Fruit fly (Drosophila melanogaster) whole organism, embryonic: ENCODE measurements around the gene CG11882.

Experiments used
- ATbp ChIP-seq: fragments of 200-800 bp; sonication (Bioruptor generic); optimal IDR thresholded peaks from 2 replicates; lab custom pipeline; 2017; ENCODE audit warnings: missing biosample characterization, mild to moderate bottlenecking, missing genetic modification characterization, missing genetic modification reagents
- CG10147 ChIP-seq: fragments of 200-800 bp; sonication (Bioruptor generic); optimal IDR thresholded peaks from 2 replicates; lab custom pipeline; 2019; ENCODE audit warnings: missing biosample characterization, mild to moderate bottlenecking, missing genetic modification characterization, moderate library complexity
- CG1024 ChIP-seq: fragments of 200-800 bp; sonication (Bioruptor generic); IDR thresholded peaks from 2 replicates; pipeline ENCODE4 v1.3.6; 2022; ENCODE audit warnings: missing biosample characterization, missing genetic modification characterization
- CG10274 ChIP-seq: fragments of 200-800 bp; sonication (Bioruptor generic); optimal IDR thresholded peaks from 3 replicates; lab custom pipeline; 2017; ENCODE audit warnings: missing biosample characterization, mild to moderate bottlenecking, missing genetic modification characterization
- CG10979 ChIP-seq: fragments of 200-800 bp; sonication (Bioruptor generic); optimal IDR thresholded peaks from 2 replicates; lab custom pipeline; 2018; ENCODE audit warnings: missing biosample characterization, mild to moderate bottlenecking, missing genetic modification characterization, moderate library complexity
- CG12236 ChIP-seq: fragments of 200-800 bp; sonication (Bioruptor generic); optimal IDR thresholded peaks from 2 replicates; lab custom pipeline; 2016; ENCODE audit warnings: missing biosample characterization, missing genetic modification characterization
- CG15514 ChIP-seq: fragments of 200-800 bp; sonication (Bioruptor generic); optimal IDR thresholded peaks from 3 replicates; lab custom pipeline; 2017; ENCODE audit warnings: missing biosample characterization, missing genetic modification characterization, mild to moderate bottlenecking, moderate library complexity, missing genetic modification reagents
- CG15601 ChIP-seq: fragments of 200-800 bp; sonication (Bioruptor generic); optimal IDR thresholded peaks from 3 replicates; lab custom pipeline; 2019; ENCODE audit warnings: missing biosample characterization, mild to moderate bottlenecking, missing genetic modification characterization, moderate library complexity
- CG17186 ChIP-seq: fragments of 200-800 bp; sonication (Bioruptor generic); optimal IDR thresholded peaks from 3 replicates; lab custom pipeline; 2017; ENCODE audit warnings: missing biosample characterization, missing genetic modification reagents, missing genetic modification characterization
- CG17385 ChIP-seq: fragments of 200-800 bp; sonication (Bioruptor generic); optimal IDR thresholded peaks from 3 replicates; lab custom pipeline; 2018; ENCODE audit warnings: missing biosample characterization, mild to moderate bottlenecking, missing genetic modification characterization
- CG1792 ChIP-seq: fragments of 200-800 bp; sonication (Bioruptor generic); optimal IDR thresholded peaks from 2 replicates; lab custom pipeline; 2016; ENCODE audit warnings: missing biosample characterization, missing genetic modification characterization
- CG34376 ChIP-seq: fragments of 200-800 bp; sonication (Bioruptor generic); optimal IDR thresholded peaks from 2 replicates; lab custom pipeline; 2018; ENCODE audit warnings: missing biosample characterization, mild to moderate bottlenecking, missing genetic modification characterization
- CG4424 ChIP-seq: fragments of 200-800 bp; sonication (Bioruptor generic); optimal IDR thresholded peaks from 3 replicates; lab custom pipeline; 2016; ENCODE audit warnings: missing biosample characterization, missing genetic modification characterization
- CG7556 ChIP-seq: fragments of 200-800 bp; sonication (Bioruptor generic); optimal IDR thresholded peaks from 2 replicates; lab custom pipeline; 2017; ENCODE audit warnings: missing biosample characterization, mild to moderate bottlenecking, missing genetic modification characterization
- CG7786 ChIP-seq: fragments of 200-800 bp; sonication (Bioruptor generic); optimal IDR thresholded peaks from 2 replicates; lab custom pipeline; 2016; ENCODE audit warnings: missing biosample characterization, missing genetic modification characterization
- CG7963 ChIP-seq: fragments of 200-800 bp; sonication (Bioruptor generic); IDR thresholded peaks from 3 replicates; pipeline ENCODE4 v1.3.6; 2022; ENCODE audit warnings: missing biosample characterization, missing genetic modification characterization; ENCODE audit not compliant: partially characterized antibody
- CG7987 ChIP-seq: fragments of 200-800 bp; sonication (Bioruptor generic); optimal IDR thresholded peaks from 2 replicates; lab custom pipeline; 2018; ENCODE audit warnings: missing biosample characterization, mild to moderate bottlenecking, missing genetic modification characterization, moderate library complexity
- CG9437 ChIP-seq: fragments of 200-800 bp; sonication (Bioruptor generic); optimal IDR thresholded peaks from 2 replicates; lab custom pipeline; 2018; ENCODE audit warnings: missing biosample characterization, mild to moderate bottlenecking, missing genetic modification characterization
- CTCF ChIP-seq: fragments of 200-800 bp; sonication (Bioruptor generic); optimal IDR thresholded peaks from 2 replicates; lab custom pipeline; 2017; ENCODE audit warnings: missing biosample characterization, mild to moderate bottlenecking, missing genetic modification characterization, moderate library complexity
- CoRest ChIP-seq: fragments of 200-800 bp; sonication (Bioruptor generic); optimal IDR thresholded peaks from 3 replicates; lab custom pipeline; 2018; ENCODE audit warnings: missing biosample characterization, mild to moderate bottlenecking, missing genetic modification characterization, moderate library complexity
- Dp ChIP-seq: fragments of 200-800 bp; sonication (Bioruptor generic); optimal IDR thresholded peaks from 2 replicates; lab custom pipeline; 2018; ENCODE audit warnings: missing biosample characterization, mild to moderate bottlenecking, missing genetic modification characterization, moderate library complexity
- HmgD ChIP-seq: fragments of 200-800 bp; sonication (Bioruptor generic); optimal IDR thresholded peaks from 3 replicates; lab custom pipeline; 2016; ENCODE audit warnings: missing biosample characterization, missing genetic modification characterization
- HmgZ ChIP-seq: fragments of 200-800 bp; sonication (Bioruptor generic); optimal IDR thresholded peaks from 2 replicates; lab custom pipeline; 2018; ENCODE audit warnings: missing biosample characterization, mild to moderate bottlenecking, missing genetic modification characterization
- Hr39 ChIP-seq: fragments of >200 bp; optimal IDR thresholded peaks from 2 replicates; lab custom pipeline; 2017
- MESR4 ChIP-seq: fragments of 200-800 bp; sonication (Bioruptor generic); optimal IDR thresholded peaks from 2 replicates; lab custom pipeline; 2018; ENCODE audit warnings: missing biosample characterization, mild to moderate bottlenecking, missing genetic modification characterization, moderate library complexity
- Mes4 ChIP-seq: fragments of 200-800 bp; sonication (Bioruptor generic); optimal IDR thresholded peaks from 2 replicates; lab custom pipeline; 2016; ENCODE audit warnings: missing biosample characterization, missing genetic modification characterization
- Myb ChIP-seq: fragments of 200-800 bp; sonication (Bioruptor generic); optimal IDR thresholded peaks from 2 replicates; lab custom pipeline; 2016; ENCODE audit warnings: missing biosample characterization, missing genetic modification characterization
- Neu2 ChIP-seq: fragments of 200-800 bp; sonication (Bioruptor generic); optimal IDR thresholded peaks from 3 replicates; lab custom pipeline; 2016; ENCODE audit warnings: missing biosample characterization, missing genetic modification characterization, borderline replicate concordance
- Nf-YA ChIP-seq: fragments of 200-800 bp; sonication (Bioruptor generic); IDR thresholded peaks from 2 replicates; pipeline ENCODE4 v1.3.6; 2022; ENCODE audit warnings: missing biosample characterization, missing genetic modification characterization
- NfI ChIP-seq: fragments of 200-800 bp; sonication (Bioruptor generic); optimal IDR thresholded peaks from 3 replicates; lab custom pipeline; 2018; ENCODE audit warnings: missing biosample characterization, mild to moderate bottlenecking, missing genetic modification characterization, moderate library complexity
- Oli ChIP-seq: fragments of 200-800 bp; sonication (Bioruptor generic); optimal IDR thresholded peaks from 2 replicates; lab custom pipeline; 2018; ENCODE audit warnings: missing biosample characterization, mild to moderate bottlenecking, missing genetic modification characterization, moderate library complexity
- Ravus ChIP-seq: fragments of 200-800 bp; sonication (Bioruptor generic); IDR thresholded peaks from 2 replicates; pipeline ENCODE4 v1.3.6; 2022; ENCODE audit warnings: missing biosample characterization, missing genetic modification characterization
- Sry-δ ChIP-seq: fragments of 200-800 bp; sonication (Bioruptor generic); optimal IDR thresholded peaks from 2 replicates; lab custom pipeline; 2016; ENCODE audit warnings: missing biosample characterization, missing genetic modification characterization
- amos ChIP-seq: fragments of 200-800 bp; sonication (Bioruptor generic); IDR thresholded peaks from 2 replicates; pipeline ENCODE4 v1.3.6; 2022; ENCODE audit warnings: missing biosample characterization, missing genetic modification characterization; ENCODE audit not compliant: partially characterized antibody
- bsh ChIP-seq, 2 experiments: fragments of 200-800 bp; sonication (Bioruptor generic); optimal IDR thresholded peaks; 2 replicates each; lab custom pipeline; 2017 to 2018; ENCODE audit warnings: mild to moderate bottlenecking in 2 of 2, missing biosample characterization in 2 of 2, missing genetic modification characterization in 2 of 2, moderate library complexity in 1 of 2
- cato ChIP-seq: fragments of 200-800 bp; sonication (Bioruptor generic); optimal IDR thresholded peaks from 2 replicates; lab custom pipeline; 2016; ENCODE audit warnings: missing biosample characterization, missing genetic modification characterization, borderline replicate concordance
- ci ChIP-seq: fragments of 200-800 bp; sonication (Bioruptor generic); IDR thresholded peaks from 3 replicates; pipeline ENCODE4 v1.3.6; 2022; ENCODE audit warnings: missing biosample characterization, missing genetic modification characterization
- crol ChIP-seq: fragments of 200-800 bp; sonication (Bioruptor generic); IDR thresholded peaks from 2 replicates; pipeline ENCODE4 v1.3.6; 2022; ENCODE audit warnings: missing biosample characterization, missing genetic modification characterization
- dati ChIP-seq: fragments of 200-800 bp; sonication (Bioruptor generic); IDR thresholded peaks from 2 replicates; pipeline ENCODE4 v1.3.6; 2022; ENCODE audit warnings: missing biosample characterization, missing genetic modification characterization
- eve ChIP-seq, 2 experiments: fragments of >200 bp; optimal IDR thresholded peaks; 2 replicates each; lab custom pipeline; 2017; ENCODE audit warnings: missing biosample characterization in 2 of 2, missing genetic modification characterization in 2 of 2
- ftz-f1 ChIP-seq: fragments of 200-800 bp; sonication (Bioruptor generic); optimal IDR thresholded peaks from 2 replicates; lab custom pipeline; 2016; ENCODE audit warnings: missing biosample characterization, missing genetic modification characterization
- hkb ChIP-seq, 2 experiments: fragments of 200-800 bp in 1 of 2; fragments of >200 bp in 1 of 2; sonication (Bioruptor generic) in 1 of 2; IDR thresholded peaks in 1 of 2; optimal IDR thresholded peaks in 1 of 2; 2 replicates each; pipeline versions ENCODE4 v1.3.6 to Lab custom; 2017 to 2022; ENCODE audit warnings: missing biosample characterization in 1 of 2, missing genetic modification characterization in 1 of 2
- knrl ChIP-seq: fragments of 200-800 bp; sonication (Bioruptor generic); IDR thresholded peaks from 3 replicates; pipeline ENCODE4 v1.3.6; 2022; ENCODE audit warnings: missing biosample characterization, missing genetic modification characterization; ENCODE audit not compliant: partially characterized antibody
- lmd ChIP-seq: fragments of 200-800 bp; sonication (Bioruptor generic); IDR thresholded peaks from 2 replicates; pipeline ENCODE4 v1.3.6; 2022; ENCODE audit warnings: missing biosample characterization, missing genetic modification characterization
- nerfin-1 ChIP-seq: fragments of 200-800 bp; sonication (Bioruptor generic); optimal IDR thresholded peaks from 3 replicates; lab custom pipeline; 2019; ENCODE audit warnings: missing biosample characterization, mild to moderate bottlenecking, missing genetic modification characterization, moderate library complexity
- nmo ChIP-seq: fragments of 200-800 bp; sonication (Bioruptor generic); optimal IDR thresholded peaks from 2 replicates; lab custom pipeline; 2018; ENCODE audit warnings: missing biosample characterization, mild to moderate bottlenecking, missing genetic modification characterization, moderate library complexity
- sd ChIP-seq: fragments of 200-800 bp; sonication (Bioruptor generic); optimal IDR thresholded peaks from 3 replicates; lab custom pipeline; 2018; ENCODE audit warnings: missing biosample characterization, mild to moderate bottlenecking, missing genetic modification characterization, moderate library complexity
- seq ChIP-seq: fragments of 200-800 bp; sonication (Bioruptor generic); IDR thresholded peaks from 2 replicates; pipeline ENCODE4 v1.3.6; 2022; ENCODE audit warnings: missing biosample characterization, missing genetic modification characterization
- slbo ChIP-seq: fragments of 200-800 bp; sonication (Bioruptor generic); IDR thresholded peaks from 2 replicates; pipeline ENCODE4 v1.3.6; 2022; ENCODE audit warnings: missing biosample characterization, missing genetic modification characterization
- sna ChIP-seq: fragments of 200-800 bp; sonication (Bioruptor generic); IDR thresholded peaks from 2 replicates; pipeline ENCODE4 v1.3.6; 2022; ENCODE audit warnings: missing biosample characterization, missing genetic modification characterization; ENCODE audit not compliant: partially characterized antibody
- wor ChIP-seq: fragments of 200-800 bp; sonication (Bioruptor generic); IDR thresholded peaks from 2 replicates; pipeline ENCODE4 v1.3.6; 2022; ENCODE audit warnings: missing biosample characterization, missing genetic modification characterization
- yki ChIP-seq: fragments of >200 bp; optimal IDR thresholded peaks from 3 replicates; lab custom pipeline; 2018

Gene CG11882

DNA sequence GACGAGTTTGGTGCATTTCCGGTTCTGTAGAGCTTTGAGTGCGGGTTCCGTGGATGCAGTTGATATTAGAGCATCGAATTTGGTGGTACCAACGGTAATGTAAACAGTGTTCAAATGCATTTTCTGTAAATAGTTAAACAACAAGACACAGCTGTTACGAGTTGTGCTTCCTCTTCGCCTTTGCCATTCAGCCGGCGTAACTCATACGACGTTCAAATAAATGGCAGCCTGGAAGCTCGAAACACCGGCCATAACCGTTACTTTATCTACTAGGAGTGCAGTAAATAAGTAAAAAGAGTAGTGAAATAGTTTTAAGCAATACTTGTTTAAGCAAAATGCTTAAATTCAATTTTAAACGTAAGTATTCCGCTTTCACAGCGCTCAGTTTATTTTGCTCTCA is 9.6 kb downstream of the CG11882 start, which contains the start of the genes Alg13 and superdeath (continued):
- TF ChIP-seq Ravus (GFP tag; lab: Robert Waterston, UW) (no peak), CG1024 (GFP tag; lab: Robert Waterston, UW) (no peak), ci (GFP tag; lab: Robert Waterston, UW) (no peak), lmd (GFP tag; lab: Robert Waterston, UW) (no peak), CG10147 (GFP tag; lab: Kevin White, UChicago) (no peak), bsh (GFP tag; optimal IDR thresholded peaks at IDR 0.05; lab: Kevin White, UChicago) (peak in 1 of 2 experiments; percentile 14), slbo (GFP tag; lab: Robert Waterston, UW) (no peak), Nf-YA (GFP tag; lab: Robert Waterston, UW) (no peak), ATbp (GFP tag; lab: Kevin White, UChicago) (peak; percentile 49), CoRest (tag; lab: Kevin White, UChicago) (peak; percentile 12), knrl (GFP tag; lab: Robert Waterston, UW) (no peak), Neu2 (GFP tag; lab: Kevin White, UChicago) (no peak), Mes4 (GFP tag; lab: Kevin White, UChicago) (no peak), HmgD (GFP tag; lab: Kevin White, UChicago) (no peak), seq (GFP tag; lab: Robert Waterston, UW) (no peak), HmgZ (tag; lab: Kevin White, UChicago) (peak; percentile 33), CG7963 (GFP tag; lab: Robert Waterston, UW) (no peak), CG34376 (GFP tag; lab: Kevin White, UChicago) (peak; percentile 1), Sry-δ (GFP tag; lab: Kevin White, UChicago) (no peak), dati (no peak), sd (tag; lab: Kevin White, UChicago) (no peak), Myb (peak; percentile 92), hkb (optimal IDR thresholded peaks at IDR 0.05; lab: Kevin White, UChicago) (no peak), hkb (GFP tag; IDR thresholded peaks at IDR 0.05; lab: Robert Waterston, UW) (no peak), CG12236 (no peak), CG9437 (GFP tag; lab: Kevin White, UChicago) (peak; percentile 46), amos (no peak), nerfin-1 (peak; percentile 12), nmo (GFP tag; lab: Kevin White, UChicago) (no peak), CG15601 (tag; lab: Kevin White, UChicago) (peak; percentile 17), MESR4 (GFP tag; lab: Kevin White, UChicago) (peak; percentile 24), CG15514 (peak; percentile 4), Dp (peak; percentile 10), wor (GFP tag; lab: Robert Waterston, UW) (no peak), CG4424 (GFP tag; lab: Kevin White, UChicago) (peak; percentile 20), yki (lab: Kevin White, UChicago) (no peak), CTCF (GFP tag; lab: Kevin White, UChicago) (peak; percentile 2), CG7556 (GFP tag; lab: Kevin White, UChicago) (no peak), Oli (tag; lab: Kevin White, UChicago) (no peak), CG7987 (GFP tag; lab: Kevin White, UChicago) (peak; percentile 15), CG10979 (tag; lab: Kevin White, UChicago) (no peak), ftz-f1 (GFP tag; lab: Kevin White, UChicago) (no peak), CG17385 (GFP tag; lab: Kevin White, UChicago) (peak; percentile 95), eve (GFP tag; optimal IDR thresholded peaks at IDR 0.05; lab: Kevin White, UChicago) (no peak), CG10274 (no peak), CG1792 (GFP tag; lab: Kevin White, UChicago) (no peak), crol (GFP tag; lab: Robert Waterston, UW) (no peak), cato (GFP tag; lab: Kevin White, UChicago) (no peak), sna (GFP tag; lab: Robert Waterston, UW) (no peak), Hr39 (lab: Kevin White, UChicago) (no peak), CG17186 (GFP tag; lab: Kevin White, UChicago) (peak; percentile 49), NfI (GFP tag; lab: Kevin White, UChicago) (no peak), CG7786 (GFP tag; lab: Kevin White, UChicago) (no peak)
